Fruit fly (Drosophila melanogaster) whole organism, embryonic: Measurements from ENCODE around the gene CG13454.

Source experiments
- Atf6 ChIP-seq: fragments of 200-800 bp; sonication (Bioruptor generic); IDR thresholded peaks from 2 replicates; pipeline ENCODE4 v1.3.6; 2022; ENCODE audit warnings: missing biosample characterization, missing genetic modification characterization
- C15 ChIP-seq: fragments of 200-800 bp; sonication (Bioruptor generic); IDR thresholded peaks from 3 replicates; pipeline ENCODE4 v1.3.6; 2022; ENCODE audit warnings: missing biosample characterization, missing genetic modification characterization
- CG10147 ChIP-seq: fragments of 200-800 bp; sonication (Bioruptor generic); optimal IDR thresholded peaks from 2 replicates; lab custom pipeline; 2019; ENCODE audit warnings: missing biosample characterization, mild to moderate bottlenecking, missing genetic modification characterization, moderate library complexity
- CG10321 ChIP-seq: fragments of 200-800 bp; sonication (Bioruptor generic); IDR thresholded peaks from 2 replicates; pipeline ENCODE4 v1.3.6; 2022; ENCODE audit warnings: missing biosample characterization, missing genetic modification characterization
- CG11247 ChIP-seq: fragments of 200-800 bp; sonication (Bioruptor generic); IDR thresholded peaks from 2 replicates; pipeline ENCODE4 v1.3.6; 2022; ENCODE audit warnings: missing biosample characterization, missing genetic modification characterization
- CG11696 ChIP-seq: fragments of 200-800 bp; sonication (Bioruptor generic); IDR thresholded peaks from 2 replicates; pipeline ENCODE4 v1.3.6; 2022; ENCODE audit warnings: missing biosample characterization, missing genetic modification characterization
- CG12071 ChIP-seq: fragments of 200-800 bp; sonication (Bioruptor generic); optimal IDR thresholded peaks from 3 replicates; lab custom pipeline; 2018; ENCODE audit warnings: missing biosample characterization, mild to moderate bottlenecking, missing genetic modification characterization
- CG13287 ChIP-seq: fragments of 200-800 bp; sonication (Bioruptor generic); IDR thresholded peaks from 2 replicates; pipeline ENCODE4 v1.3.6; 2022; ENCODE audit warnings: missing biosample characterization, missing genetic modification characterization; ENCODE audit not compliant: partially characterized antibody
- CG15269 ChIP-seq: fragments of 200-800 bp; sonication (Bioruptor generic); optimal IDR thresholded peaks from 2 replicates; lab custom pipeline; 2018; ENCODE audit warnings: missing biosample characterization, mild to moderate bottlenecking, missing genetic modification characterization, moderate library complexity
- CG17186 ChIP-seq: fragments of 200-800 bp; sonication (Bioruptor generic); optimal IDR thresholded peaks from 3 replicates; lab custom pipeline; 2017; ENCODE audit warnings: missing biosample characterization, missing genetic modification reagents, missing genetic modification characterization
- CG17361 ChIP-seq: fragments of 200-800 bp; sonication (Bioruptor generic); IDR thresholded peaks from 3 replicates; pipeline ENCODE4 v1.3.6; 2022; ENCODE audit warnings: missing biosample characterization, missing genetic modification characterization
- CG17385 ChIP-seq: fragments of 200-800 bp; sonication (Bioruptor generic); optimal IDR thresholded peaks from 3 replicates; lab custom pipeline; 2018; ENCODE audit warnings: missing biosample characterization, mild to moderate bottlenecking, missing genetic modification characterization
- CG17568 ChIP-seq: fragments of 200-800 bp; sonication (Bioruptor generic); optimal IDR thresholded peaks from 2 replicates; lab custom pipeline; 2018; ENCODE audit warnings: missing biosample characterization, mild to moderate bottlenecking, missing genetic modification characterization, moderate library complexity
- CG18599 ChIP-seq: fragments of 200-800 bp; sonication (Bioruptor generic); optimal IDR thresholded peaks from 3 replicates; lab custom pipeline; 2017; ENCODE audit warnings: missing biosample characterization, missing genetic modification characterization, mild to moderate bottlenecking, moderate library complexity, missing genetic modification reagents
- CG30020 ChIP-seq: fragments of 200-800 bp; optimal IDR thresholded peaks from 2 replicates; lab custom pipeline; 2019; ENCODE audit warnings: missing biosample characterization, mild to moderate bottlenecking, missing genetic modification characterization, moderate library complexity
- CG30403 ChIP-seq: fragments of 200-800 bp; sonication (Bioruptor generic); optimal IDR thresholded peaks from 3 replicates; lab custom pipeline; 2016; ENCODE audit warnings: missing biosample characterization, missing genetic modification characterization
- CG30431 ChIP-seq: fragments of 200-800 bp; sonication (Bioruptor generic); optimal IDR thresholded peaks from 2 replicates; lab custom pipeline; 2017; ENCODE audit warnings: missing biosample characterization, missing genetic modification characterization
- CG3995 ChIP-seq: fragments of 200-800 bp; sonication (Bioruptor generic); optimal IDR thresholded peaks from 3 replicates; lab custom pipeline; 2016; ENCODE audit warnings: missing biosample characterization, missing genetic modification characterization
- CG6854 ChIP-seq: fragments of 200-800 bp; sonication (Bioruptor generic); optimal IDR thresholded peaks from 3 replicates; lab custom pipeline; 2017; ENCODE audit warnings: missing biosample characterization, mild to moderate bottlenecking, missing genetic modification characterization
- CG7928 ChIP-seq: fragments of 200-800 bp; sonication (Bioruptor generic); optimal IDR thresholded peaks from 2 replicates; lab custom pipeline; 2017; ENCODE audit warnings: missing biosample characterization, mild to moderate bottlenecking, missing genetic modification characterization
- CG8944 ChIP-seq: fragments of 200-800 bp; sonication (Bioruptor generic); optimal IDR thresholded peaks from 3 replicates; lab custom pipeline; 2016; ENCODE audit warnings: missing biosample characterization, missing genetic modification characterization
- CG9797 ChIP-seq: fragments of 200-800 bp; sonication (Bioruptor generic); optimal IDR thresholded peaks from 3 replicates; lab custom pipeline; 2018; ENCODE audit warnings: missing biosample characterization, mild to moderate bottlenecking, missing genetic modification characterization
- CkIIα-i1 ChIP-seq: fragments of 200-800 bp; sonication (Bioruptor generic); IDR thresholded peaks from 2 replicates; pipeline ENCODE4 v1.3.6; 2022; ENCODE audit warnings: missing biosample characterization, missing genetic modification characterization
- D19A ChIP-seq: fragments of 200-800 bp; optimal IDR thresholded peaks from 3 replicates; lab custom pipeline; 2019; ENCODE audit warnings: missing biosample characterization, mild to moderate bottlenecking, missing genetic modification characterization, moderate library complexity
- Dfd ChIP-seq, 2 experiments: fragments of >200 bp; optimal IDR thresholded peaks; 2 replicates each; lab custom pipeline; 2017; ENCODE audit warnings: missing biosample characterization in 2 of 2, missing genetic modification characterization in 2 of 2
- Elba2 ChIP-seq: fragments of 200-800 bp; sonication (Bioruptor generic); optimal IDR thresholded peaks from 3 replicates; lab custom pipeline; 2016; ENCODE audit warnings: missing biosample characterization, missing genetic modification characterization
- Hsf ChIP-seq: fragments of 200-800 bp; sonication (Bioruptor generic); optimal IDR thresholded peaks from 3 replicates; lab custom pipeline; 2016; ENCODE audit warnings: missing biosample characterization, missing genetic modification characterization
- Mad ChIP-seq: fragments of 200-800 bp; sonication (Bioruptor generic); optimal IDR thresholded peaks from 2 replicates; lab custom pipeline; 2016; ENCODE audit warnings: missing biosample characterization, missing genetic modification characterization
- Mrtf ChIP-seq: fragments of 200-800 bp; sonication (Bioruptor generic); IDR thresholded peaks from 3 replicates; pipeline ENCODE4 v1.3.6; 2022; ENCODE audit warnings: missing biosample characterization, missing genetic modification characterization
- NC2β ChIP-seq: fragments of 200-800 bp; sonication (Bioruptor generic); optimal IDR thresholded peaks from 2 replicates; lab custom pipeline; 2016; ENCODE audit warnings: missing biosample characterization, missing genetic modification characterization
- Neu2 ChIP-seq: fragments of 200-800 bp; sonication (Bioruptor generic); optimal IDR thresholded peaks from 3 replicates; lab custom pipeline; 2016; ENCODE audit warnings: missing biosample characterization, missing genetic modification characterization, borderline replicate concordance
- PHDP ChIP-seq: fragments of 200-800 bp; sonication (Bioruptor generic); optimal IDR thresholded peaks from 3 replicates; lab custom pipeline; 2018; ENCODE audit warnings: missing biosample characterization, mild to moderate bottlenecking, missing genetic modification characterization, moderate library complexity
- Sin3A ChIP-seq: fragments of >200 bp; optimal IDR thresholded peaks from 2 replicates; lab custom pipeline; 2018
- Ssrp ChIP-seq: fragments of 200-800 bp; sonication (Bioruptor generic); optimal IDR thresholded peaks from 2 replicates; lab custom pipeline; 2018; ENCODE audit warnings: missing biosample characterization, mild to moderate bottlenecking, missing genetic modification characterization, moderate library complexity
- Xbp1 ChIP-seq: fragments of 200-800 bp; sonication (Bioruptor generic); optimal IDR thresholded peaks from 3 replicates; lab custom pipeline; 2016; ENCODE audit warnings: missing biosample characterization, mild to moderate bottlenecking, missing genetic modification characterization
- ara ChIP-seq: fragments of 200-800 bp; sonication (Bioruptor generic); IDR thresholded peaks from 2 replicates; pipeline ENCODE4 v1.3.6; 2022; ENCODE audit warnings: missing biosample characterization, missing genetic modification characterization
- ash1 ChIP-seq: fragments of 200-800 bp; sonication (Bioruptor generic); optimal IDR thresholded peaks from 2 replicates; lab custom pipeline; 2018; ENCODE audit warnings: missing biosample characterization, mild to moderate bottlenecking, missing genetic modification characterization
- btn ChIP-seq: fragments of 200-800 bp; sonication (Bioruptor generic); optimal IDR thresholded peaks from 2 replicates; lab custom pipeline; 2016; ENCODE audit warnings: missing biosample characterization, missing genetic modification characterization
- gfzf ChIP-seq: fragments of 200-800 bp; sonication (Bioruptor generic); optimal IDR thresholded peaks from 2 replicates; lab custom pipeline; 2016; ENCODE audit warnings: missing biosample characterization, mild to moderate bottlenecking, missing genetic modification characterization, moderate library complexity
- kah ChIP-seq: fragments of 200-800 bp; sonication (Bioruptor generic); optimal IDR thresholded peaks from 2 replicates; lab custom pipeline; 2018; ENCODE audit warnings: missing biosample characterization, mild to moderate bottlenecking, missing genetic modification characterization
- rib ChIP-seq: fragments of 200-800 bp; sonication (Bioruptor generic); IDR thresholded peaks from 2 replicates; pipeline ENCODE4 v1.3.6; 2022; ENCODE audit warnings: missing biosample characterization, missing genetic modification characterization
- ro ChIP-seq: fragments of 200-800 bp; sonication (Bioruptor generic); IDR thresholded peaks from 2 replicates; pipeline ENCODE4 v1.3.6; 2022; ENCODE audit warnings: missing biosample characterization, missing genetic modification characterization
- slp2 ChIP-seq: fragments of 200-800 bp; sonication (Bioruptor generic); optimal IDR thresholded peaks from 2 replicates; lab custom pipeline; 2016; ENCODE audit warnings: missing biosample characterization, missing genetic modification characterization
- so ChIP-seq: fragments of 200-800 bp; sonication (Bioruptor generic); IDR thresholded peaks from 3 replicates; pipeline ENCODE4 v1.3.6; 2022; ENCODE audit warnings: missing biosample characterization, missing genetic modification characterization
- sug ChIP-seq: fragments of 200-800 bp; optimal IDR thresholded peaks from 2 replicates; lab custom pipeline; 2019; ENCODE audit warnings: missing biosample characterization, mild to moderate bottlenecking, missing genetic modification characterization, moderate library complexity
- tio ChIP-seq: fragments of 200-800 bp; sonication (Bioruptor generic); optimal IDR thresholded peaks from 2 replicates; lab custom pipeline; 2017; ENCODE audit warnings: missing biosample characterization, missing genetic modification characterization, inconsistent platforms
- trem ChIP-seq: fragments of 200-800 bp; optimal IDR thresholded peaks from 3 replicates; lab custom pipeline; 2019; ENCODE audit warnings: missing biosample characterization, mild to moderate bottlenecking, missing genetic modification characterization, moderate library complexity
- wor ChIP-seq: fragments of 200-800 bp; sonication (Bioruptor generic); IDR thresholded peaks from 2 replicates; pipeline ENCODE4 v1.3.6; 2022; ENCODE audit warnings: missing biosample characterization, missing genetic modification characterization
- zf30C ChIP-seq: fragments of 200-800 bp; sonication (Bioruptor generic); optimal IDR thresholded peaks from 3 replicates; lab custom pipeline; 2018; ENCODE audit warnings: missing biosample characterization, mild to moderate bottlenecking, missing genetic modification characterization
- zfh2 ChIP-seq: fragments of 200-800 bp; sonication (Bioruptor generic); optimal IDR thresholded peaks from 2 replicates; lab custom pipeline; 2016; ENCODE audit warnings: missing biosample characterization, missing genetic modification characterization

CG13454 gene

DNA sequence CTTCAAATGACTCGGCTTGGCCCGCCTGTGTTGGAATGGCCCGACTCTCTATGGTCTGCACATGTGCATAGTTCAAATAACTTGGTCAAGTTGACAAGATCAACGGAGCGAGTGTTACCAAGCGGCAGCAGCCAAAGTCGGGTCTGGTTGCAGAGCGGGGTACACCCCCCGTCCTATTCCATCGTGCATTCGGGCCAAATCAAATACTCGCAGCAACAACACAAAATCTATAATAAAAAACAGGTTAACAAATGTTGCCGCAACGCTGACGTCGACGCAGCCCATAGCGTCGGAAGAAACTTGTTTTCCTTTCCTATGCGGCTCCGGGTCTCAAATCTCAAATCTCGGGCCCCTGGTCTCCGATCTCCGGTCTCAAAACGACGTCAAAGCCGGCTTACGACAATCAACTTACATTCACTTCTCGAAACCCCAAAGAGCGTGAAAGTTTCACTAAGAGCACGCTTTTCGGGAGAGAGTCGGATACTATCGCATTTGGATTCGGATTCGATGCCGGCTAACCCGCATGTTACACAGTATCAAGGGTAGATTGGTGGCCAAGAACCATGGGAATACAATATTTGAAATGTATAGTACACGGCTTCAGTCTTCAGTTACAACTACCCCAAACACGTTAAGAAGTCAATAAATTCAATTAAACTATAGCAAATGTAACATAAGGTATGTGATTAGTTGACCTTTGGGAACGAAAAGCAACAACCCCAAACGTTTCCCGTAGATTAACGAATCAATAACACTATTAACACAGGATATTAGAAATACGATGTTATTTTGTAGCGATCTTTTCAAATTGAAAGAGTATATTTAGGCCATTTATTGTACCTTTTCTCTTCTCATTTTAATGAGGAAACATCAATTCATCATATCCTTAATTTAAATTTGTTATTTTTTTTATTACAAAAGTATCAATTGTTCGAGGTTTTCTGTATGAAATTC is 17.7 kb upstream of the CG13454 start (continued):
- no peak for TF ChIP-seq gfzf (GFP tag; lab: Kevin White, UChicago)
- no peak for TF ChIP-seq CkIIα-i1 (GFP tag; lab: Robert Waterston, UW)
- TF ChIP-seq CG17568 (GFP tag; lab: Kevin White, UChicago), result no peak
- TF ChIP-seq Atf6, result peak; percentile 15; the same call in 1 of the 2 replicates
- no peak for TF ChIP-seq CG9797 (GFP tag; lab: Kevin White, UChicago)
- TF ChIP-seq wor (GFP tag; lab: Robert Waterston, UW), result peak; percentile 53; the same call in 1 of the 2 replicates
- peak; percentile 90 for TF ChIP-seq CG17361 (GFP tag; lab: Robert Waterston, UW)
- TF ChIP-seq CG30020 (tag; lab: Kevin White, UChicago), result no peak
- no peak for TF ChIP-seq CG17186 (GFP tag; lab: Kevin White, UChicago)
- TF ChIP-seq sug, result peak; percentile 37
- peak; percentile 59 for TF ChIP-seq CG8944 (GFP tag; lab: Kevin White, UChicago)
- peak; percentile 36; the same call in 1 of the 2 replicates for TF ChIP-seq ara (GFP tag; lab: Robert Waterston, UW)
- no peak for TF ChIP-seq trem (tag; lab: Kevin White, UChicago)
- peak; percentile 57 for TF ChIP-seq Hsf
- TF ChIP-seq CG10147 (GFP tag; lab: Kevin White, UChicago), result peak; percentile 39
- TF ChIP-seq Elba2, result no peak
- no peak for TF ChIP-seq rib (GFP tag; lab: Robert Waterston, UW)
- TF ChIP-seq CG6854 (GFP tag; lab: Kevin White, UChicago), result peak; percentile 27
- peak; percentile 65 for TF ChIP-seq Ssrp (tag; lab: Kevin White, UChicago)
- no peak for TF ChIP-seq CG7928 (GFP tag; lab: Kevin White, UChicago)
- TF ChIP-seq NC2β (GFP tag; lab: Kevin White, UChicago), result peak; percentile 31
- TF ChIP-seq CG18599 (GFP tag; lab: Kevin White, UChicago), result peak; percentile 66
- peak; percentile 72 for TF ChIP-seq Xbp1 (GFP tag; lab: Kevin White, UChicago)
- peak; percentile 82 for TF ChIP-seq tio
- TF ChIP-seq CG30431 (GFP tag; lab: Kevin White, UChicago), result peak; percentile 36
- TF ChIP-seq so (GFP tag; lab: Robert Waterston, UW), result no peak
- TF ChIP-seq ash1 (GFP tag; lab: Kevin White, UChicago), result no peak
- peak; percentile 87 for TF ChIP-seq CG30403 (GFP tag; lab: Kevin White, UChicago)
- TF ChIP-seq Mrtf, result no peak
- no peak for TF ChIP-seq CG11696
- no peak for TF ChIP-seq CG10321
- TF ChIP-seq CG12071 (GFP tag; lab: Kevin White, UChicago), result no peak
- peak; percentile 71 for TF ChIP-seq CG15269
- peak; percentile 35 for TF ChIP-seq PHDP (tag; lab: Kevin White, UChicago)
- no peak for TF ChIP-seq CG13287 (GFP tag; lab: Robert Waterston, UW)
- no peak for TF ChIP-seq ro (GFP tag; lab: Robert Waterston, UW)
- TF ChIP-seq zfh2 (GFP tag; lab: Kevin White, UChicago), result peak; percentile 59
- TF ChIP-seq btn (GFP tag; lab: Kevin White, UChicago), result peak; percentile 38
- TF ChIP-seq CG11247 (GFP tag; lab: Robert Waterston, UW), result no peak
- no peak for TF ChIP-seq Dfd (GFP tag; optimal IDR thresholded peaks at IDR 0.05; lab: Kevin White, UChicago)
- no peak for TF ChIP-seq C15 (GFP tag; lab: Robert Waterston, UW)
- TF ChIP-seq CG17385 (GFP tag; lab: Kevin White, UChicago), result peak; percentile 75
- no peak for TF ChIP-seq zf30C (GFP tag; lab: Kevin White, UChicago)
- TF ChIP-seq kah (GFP tag; lab: Kevin White, UChicago), result no peak
- no peak for TF ChIP-seq CG3995 (GFP tag; lab: Kevin White, UChicago)
- TF ChIP-seq slp2, result peak; percentile 41
- TF ChIP-seq Sin3A (lab: Kevin White, UChicago), result no peak
- peak; percentile 35 for TF ChIP-seq Mad
- no peak for TF ChIP-seq Neu2 (GFP tag; lab: Kevin White, UChicago)
- peak; percentile 39 for TF ChIP-seq D19A (tag; lab: Kevin White, UChicago)
